Worm (Caenorhabditis elegans) whole organism, late embryonic: ENCODE measurements around the gene ubxn-3.

Experiments used
- F13H6.1 ChIP-seq: sonication (generic microtip); optimal IDR thresholded peaks from 2 replicates; lab custom pipeline; 2016; ENCODE audit warnings: missing genetic modification characterization, missing compliant biosample characterization
- K02D7.2 ChIP-seq: sonication (generic microtip); optimal IDR thresholded peaks from 2 replicates; lab custom pipeline; 2017; ENCODE audit warnings: mild to moderate bottlenecking, missing genetic modification characterization, missing compliant biosample characterization
- K09A11.1 ChIP-seq: sonication (generic microtip); optimal IDR thresholded peaks from 2 replicates; lab custom pipeline; 2017; ENCODE audit warnings: antibody characterized with exemption, mild to moderate bottlenecking, missing genetic modification characterization, missing compliant biosample characterization; ENCODE audit not compliant: insufficient read depth
- T23F11.4 ChIP-seq: fragments of 200-800 bp; sonication (Bioruptor generic); optimal IDR thresholded peaks from 2 replicates; lab custom pipeline; 2018; ENCODE audit warnings: mild to moderate bottlenecking, missing genetic modification characterization, missing compliant biosample characterization
- Y22D7AL.16 ChIP-seq: sonication (generic microtip); optimal IDR thresholded peaks from 2 replicates; lab custom pipeline; 2016; ENCODE audit warnings: missing genetic modification characterization, missing compliant biosample characterization
- ama-1 ChIP-seq: fragments of 150-350 bp; optimal IDR thresholded peaks from 2 replicates; lab custom pipeline; 2014
- ceh-14 ChIP-seq: sonication (generic microtip); optimal IDR thresholded peaks from 2 replicates; lab custom pipeline; 2016; ENCODE audit warnings: missing genotype, missing genetic modification characterization, missing compliant biosample characterization
- ceh-18 ChIP-seq: sonication (generic microtip); optimal IDR thresholded peaks from 2 replicates; lab custom pipeline; 2016; ENCODE audit warnings: missing genetic modification characterization, missing compliant biosample characterization
- ceh-19 ChIP-seq: fragments of 200-800 bp; sonication (Bioruptor generic); optimal IDR thresholded peaks from 2 replicates; lab custom pipeline; 2018; ENCODE audit warnings: mild to moderate bottlenecking, missing genetic modification characterization, missing compliant biosample characterization
- ceh-22 ChIP-seq: sonication (generic microtip); optimal IDR thresholded peaks from 2 replicates; lab custom pipeline; 2017; ENCODE audit warnings: missing biosample characterization, missing genetic modification characterization
- ceh-30 ChIP-seq: fragments of 150-350 bp; optimal IDR thresholded peaks from 2 replicates; lab custom pipeline; 2014; ENCODE audit warnings: missing biosample characterization, missing genetic modification characterization
- ceh-31 ChIP-seq: sonication (generic microtip); optimal IDR thresholded peaks from 2 replicates; lab custom pipeline; 2016; ENCODE audit warnings: missing genetic modification characterization, missing compliant biosample characterization
- ceh-45 ChIP-seq: fragments of 200-800 bp; sonication (Bioruptor generic); IDR thresholded peaks from 2 replicates; pipeline ENCODE4 v1.3.6; 2022; ENCODE audit warnings: missing genetic modification reagents, missing genetic modification characterization, missing compliant biosample characterization
- ceh-48 ChIP-seq: sonication (generic microtip); optimal IDR thresholded peaks from 2 replicates; lab custom pipeline; 2016; ENCODE audit warnings: missing genetic modification characterization, inconsistent platforms, missing compliant biosample characterization
- ceh-6 ChIP-seq: fragments of 200-800 bp; sonication (Bioruptor generic); optimal IDR thresholded peaks from 2 replicates; lab custom pipeline; 2018; ENCODE audit warnings: mild to moderate bottlenecking, missing genetic modification characterization, missing compliant biosample characterization
- dve-1 ChIP-seq: sonication (generic microtip); optimal IDR thresholded peaks from 2 replicates; lab custom pipeline; 2017; ENCODE audit warnings: antibody characterized with exemption, mild to moderate bottlenecking, missing genetic modification characterization, missing compliant biosample characterization
- elt-2 ChIP-seq: sonication (generic microtip); optimal IDR thresholded peaks from 2 replicates; lab custom pipeline; 2016; ENCODE audit warnings: missing genetic modification reagents, missing genetic modification characterization, missing compliant biosample characterization
- eyg-1 ChIP-seq: sonication (generic microtip); optimal IDR thresholded peaks from 2 replicates; lab custom pipeline; 2016; ENCODE audit warnings: missing genotype, missing genetic modification characterization, missing compliant biosample characterization
- fax-1 ChIP-seq: sonication (generic microtip); optimal IDR thresholded peaks from 2 replicates; lab custom pipeline; 2016; ENCODE audit warnings: missing genotype, missing genetic modification characterization, missing compliant biosample characterization
- fkh-6 ChIP-seq: sonication (generic microtip); optimal IDR thresholded peaks from 2 replicates; lab custom pipeline; 2016; ENCODE audit warnings: missing genetic modification characterization, missing compliant biosample characterization
- gmeb-2 ChIP-seq: sonication (generic microtip); optimal IDR thresholded peaks from 2 replicates; lab custom pipeline; 2016; ENCODE audit warnings: missing genetic modification characterization, inconsistent platforms, missing compliant biosample characterization
- hlh-13 ChIP-seq: fragments of 200-800 bp; sonication (Bioruptor generic); optimal IDR thresholded peaks from 2 replicates; lab custom pipeline; 2018; ENCODE audit warnings: mild to moderate bottlenecking, missing genetic modification characterization, missing compliant biosample characterization
- hlh-15 ChIP-seq: sonication (generic microtip); optimal IDR thresholded peaks from 2 replicates; lab custom pipeline; 2016; ENCODE audit warnings: missing genetic modification characterization, missing compliant biosample characterization
- hlh-8 ChIP-seq: sonication (generic microtip); optimal IDR thresholded peaks from 2 replicates; lab custom pipeline; 2016; ENCODE audit warnings: missing genotype, missing genetic modification characterization, missing compliant biosample characterization
- lim-6 ChIP-seq: sonication (generic microtip); optimal IDR thresholded peaks from 2 replicates; lab custom pipeline; 2016; ENCODE audit warnings: missing genetic modification characterization, missing compliant biosample characterization
- lin-11 ChIP-seq: fragments of 200-800 bp; sonication (Bioruptor generic); optimal IDR thresholded peaks from 2 replicates; lab custom pipeline; 2018; ENCODE audit warnings: mild to moderate bottlenecking, missing genetic modification characterization, missing compliant biosample characterization
- madf-2 ChIP-seq: sonication (generic microtip); optimal IDR thresholded peaks from 2 replicates; lab custom pipeline; 2017; ENCODE audit warnings: missing genetic modification characterization, missing compliant biosample characterization
- mec-3 ChIP-seq: sonication (generic microtip); optimal IDR thresholded peaks from 2 replicates; lab custom pipeline; 2016; ENCODE audit warnings: borderline replicate concordance, missing genetic modification characterization, missing compliant biosample characterization
- nfya-1 ChIP-seq: sonication (generic microtip); optimal IDR thresholded peaks from 2 replicates; lab custom pipeline; 2017; ENCODE audit warnings: missing genetic modification characterization, mild to moderate bottlenecking, missing compliant biosample characterization, antibody characterized with exemption, moderate library complexity
- nhr-11 ChIP-seq: fragments of 150-350 bp; optimal IDR thresholded peaks from 2 replicates; lab custom pipeline; 2014; ENCODE audit warnings: missing biosample characterization, missing genetic modification characterization
- nhr-232 ChIP-seq: sonication (generic microtip); optimal IDR thresholded peaks from 2 replicates; lab custom pipeline; 2016; ENCODE audit warnings: missing genetic modification characterization, missing compliant biosample characterization
- npax-4 ChIP-seq: sonication (generic microtip); optimal IDR thresholded peaks from 2 replicates; lab custom pipeline; 2016; ENCODE audit warnings: missing genetic modification characterization, missing compliant biosample characterization
- pag-3 ChIP-seq: sonication (generic microtip); optimal IDR thresholded peaks from 2 replicates; lab custom pipeline; 2016; ENCODE audit warnings: missing compliant biosample characterization, missing genetic modification characterization, borderline replicate concordance
- pha-2 ChIP-seq: sonication (generic microtip); optimal IDR thresholded peaks from 2 replicates; lab custom pipeline; 2017; ENCODE audit warnings: mild to moderate bottlenecking, missing genetic modification characterization, missing compliant biosample characterization
- pha-4 ChIP-seq: fragments of 150-350 bp; optimal IDR thresholded peaks from 2 replicates; lab custom pipeline; 2018; ENCODE audit warnings: missing biosample characterization, missing genetic modification reagents, missing genetic modification characterization
- pqm-1 ChIP-seq: sonication (generic microtip); optimal IDR thresholded peaks from 2 replicates; lab custom pipeline; 2016; ENCODE audit warnings: missing genetic modification characterization, missing compliant biosample characterization
- sdc-2 ChIP-seq: sonication (generic microtip); optimal IDR thresholded peaks from 2 replicates; lab custom pipeline; 2016; ENCODE audit warnings: missing genotype, missing genetic modification characterization, missing compliant biosample characterization
- syd-9 ChIP-seq: sonication (generic microtip); optimal IDR thresholded peaks from 2 replicates; lab custom pipeline; 2016; ENCODE audit warnings: mild to moderate bottlenecking, missing genetic modification characterization, moderate library complexity, missing compliant biosample characterization
- tbx-2 ChIP-seq: sonication (generic microtip); optimal IDR thresholded peaks from 2 replicates; lab custom pipeline; 2016; ENCODE audit warnings: missing genetic modification characterization, missing compliant biosample characterization
- tbx-7 ChIP-seq: sonication (generic microtip); optimal IDR thresholded peaks from 2 replicates; lab custom pipeline; 2016; ENCODE audit warnings: missing genotype, missing genetic modification characterization, missing compliant biosample characterization
- ttx-3 ChIP-seq: sonication (generic microtip); optimal IDR thresholded peaks from 2 replicates; lab custom pipeline; 2016; ENCODE audit warnings: missing genetic modification reagents, missing genetic modification characterization, missing compliant biosample characterization
- unc-42 ChIP-seq: sonication (generic microtip); optimal IDR thresholded peaks from 2 replicates; lab custom pipeline; 2016; ENCODE audit warnings: missing genotype, missing genetic modification characterization, missing compliant biosample characterization
- unc-55 ChIP-seq: sonication (generic microtip); optimal IDR thresholded peaks from 2 replicates; lab custom pipeline; 2017; ENCODE audit warnings: missing biosample characterization, missing genetic modification reagents, missing genetic modification characterization
- unc-86 ChIP-seq: sonication (generic microtip); optimal IDR thresholded peaks from 2 replicates; lab custom pipeline; 2016; ENCODE audit warnings: missing genetic modification characterization, missing compliant biosample characterization
- zip-5 ChIP-seq: sonication (generic microtip); optimal IDR thresholded peaks from 2 replicates; lab custom pipeline; 2016; ENCODE audit warnings: missing genetic modification characterization, missing compliant biosample characterization
- ztf-16 ChIP-seq: sonication (generic microtip); optimal IDR thresholded peaks from 2 replicates; lab custom pipeline; 2017; ENCODE audit warnings: missing genetic modification characterization, missing compliant biosample characterization

ubxn-3 gene

DNA sequence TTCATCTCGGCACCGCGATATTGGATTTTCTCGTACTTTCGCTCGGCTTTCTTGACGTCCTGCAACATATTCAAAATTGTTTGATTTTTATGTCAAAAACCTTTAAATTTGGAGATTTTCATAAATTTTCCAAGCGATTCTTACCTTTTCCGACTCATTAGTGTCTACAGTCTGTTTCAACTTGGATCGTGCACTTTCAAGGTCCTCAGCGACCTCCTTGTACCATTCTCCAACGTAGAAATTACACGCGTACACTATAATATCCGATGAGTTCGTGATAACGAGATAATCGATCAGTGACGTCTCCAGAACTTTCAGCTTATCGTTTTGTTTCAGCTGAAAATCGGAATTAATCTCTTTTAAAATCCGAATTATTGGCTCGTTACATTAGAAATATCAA is 27.3 kb upstream of the ubxn-3 start:
- TF ChIP-seq ceh-19 (GFP tag; lab: Kevin White, UChicago): no peak
- no peak for TF ChIP-seq tbx-7 (tag; lab: Kevin White, UChicago)
- TF ChIP-seq nhr-11 (tag; lab: Kevin White, UChicago): no peak
- no peak for TF ChIP-seq ztf-16 (tag; lab: Kevin White, UChicago)
- no peak for TF ChIP-seq lin-11
- TF ChIP-seq unc-86 (tag; lab: Kevin White, UChicago): no peak
- no peak for TF ChIP-seq hlh-8 (tag; lab: Kevin White, UChicago)
- no peak for TF ChIP-seq pha-2 (tag; lab: Kevin White, UChicago)
- no peak for TF ChIP-seq Y22D7AL.16 (tag; lab: Kevin White, UChicago)
- no peak for TF ChIP-seq ceh-18 (tag; lab: Kevin White, UChicago)
- TF ChIP-seq T23F11.4 (GFP tag; lab: Kevin White, UChicago): no peak
- no peak for TF ChIP-seq hlh-13 (GFP tag; lab: Kevin White, UChicago)
- TF ChIP-seq hlh-15 (tag; lab: Kevin White, UChicago): no peak
- TF ChIP-seq lim-6: no peak
- no peak for TF ChIP-seq ceh-31 (tag; lab: Kevin White, UChicago)
- no peak for TF ChIP-seq ceh-48 (tag; lab: Kevin White, UChicago)
- no peak for TF ChIP-seq K09A11.1 (tag; lab: Kevin White, UChicago)
- no peak for TF ChIP-seq mec-3 (tag; lab: Kevin White, UChicago)
- TF ChIP-seq, all 69 proteins: peak for 0

DNA sequence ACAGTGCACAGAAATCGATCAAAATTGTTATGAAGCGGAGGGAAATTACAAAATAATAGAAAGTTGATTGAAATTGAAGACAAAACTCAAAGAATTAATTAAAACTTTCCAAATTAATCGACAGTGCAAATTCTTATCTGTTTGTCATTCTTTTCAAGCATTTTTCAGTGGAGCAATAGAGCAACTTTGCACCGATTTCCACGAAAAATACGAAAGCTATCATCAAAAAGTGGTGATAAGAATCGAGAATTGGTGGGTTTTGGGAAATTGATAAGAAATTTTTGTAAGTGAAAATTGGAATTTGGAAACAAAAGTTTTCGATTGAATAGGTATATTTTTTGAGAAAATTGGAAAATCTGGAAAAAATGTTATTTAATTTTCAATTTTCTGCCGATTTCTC is 19.6 kb upstream of the ubxn-3 start:
- TF ChIP-seq elt-2 (tag; lab: Kevin White, UChicago): peak; percentile 83
- peak; percentile 24 for TF ChIP-seq pqm-1 (tag; lab: Kevin White, UChicago)
- no peak for TF ChIP-seq tbx-2 (tag; lab: Kevin White, UChicago)

DNA sequence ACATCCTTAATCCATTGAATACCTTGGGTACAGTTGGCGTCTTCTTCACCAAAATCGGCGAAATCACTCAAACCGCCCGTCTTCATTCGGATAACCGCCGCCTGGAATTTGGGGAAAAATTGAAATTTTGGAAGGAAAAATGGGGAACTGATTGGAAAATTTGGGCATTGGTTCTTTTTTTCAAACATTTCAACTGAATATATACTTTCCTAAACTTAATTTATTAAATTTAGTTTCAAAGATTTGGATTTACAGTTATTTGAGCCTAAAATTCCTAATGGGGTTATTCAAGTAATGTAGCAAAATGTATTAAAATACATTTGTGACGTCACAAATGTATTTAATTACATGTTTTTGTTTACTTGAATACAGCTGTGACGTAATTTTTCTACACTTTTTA is 17.3 kb upstream of the ubxn-3 start, which contains the start of gene laat-1:
laat-1 (minus strand) TSS at position 101 of the 400 bp plus-strand sequence.
- no peak for TF ChIP-seq fax-1 (tag; lab: Kevin White, UChicago)

ce11 chrII:232641-233040 is 12.2 kb upstream of the ubxn-3 start, which contains the start of gene Y43H11AL.1:
TSS of gene Y43H11AL.1 (minus strand) at chrII:232741.
- TF ChIP-seq syd-9 (tag; lab: Kevin White, UChicago) (no peak), dve-1 (no peak), ama-1 (lab: Kevin White, UChicago) (no peak), pha-4 (no peak), zip-5 (tag; lab: Kevin White, UChicago) (no peak), lin-11 (no peak), F13H6.1 (tag; lab: Kevin White, UChicago) (no peak), T23F11.4 (GFP tag; lab: Kevin White, UChicago) (no peak), eyg-1 (tag; lab: Kevin White, UChicago) (no peak), ceh-6 (GFP tag; lab: Kevin White, UChicago) (no peak), pag-3 (tag; lab: Kevin White, UChicago) (no peak), nhr-232 (tag; lab: Kevin White, UChicago) (no peak), ttx-3 (no peak)

DNA sequence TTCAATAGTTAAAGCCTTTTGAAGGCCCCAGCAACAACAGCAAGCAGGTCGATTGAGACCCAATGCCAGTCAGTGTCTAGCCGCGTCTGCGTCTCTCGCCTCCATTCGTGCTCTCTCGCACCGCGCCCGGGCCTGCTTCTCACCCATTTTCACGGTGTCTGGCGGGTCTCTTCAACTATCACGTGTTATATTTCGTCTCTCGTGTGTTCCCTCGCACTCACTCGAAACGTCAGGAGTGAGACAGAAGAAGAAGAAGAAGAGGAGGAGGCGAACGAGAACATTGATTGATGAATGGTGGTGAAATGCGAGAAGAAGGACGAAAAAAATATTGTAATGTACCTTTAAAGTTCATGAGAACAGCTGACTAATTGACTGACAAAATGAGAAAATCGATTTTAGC is 745 bp upstream of the ubxn-3 start:
- TF ChIP-seq nfya-1 (tag; lab: Kevin White, UChicago): peak; percentile 67
- TF ChIP-seq ztf-16 (tag; lab: Kevin White, UChicago): no peak
- no peak for TF ChIP-seq dve-1
- TF ChIP-seq pha-2 (tag; lab: Kevin White, UChicago): no peak
- TF ChIP-seq npax-4 (tag; lab: Kevin White, UChicago): no peak
- peak; percentile 64 for TF ChIP-seq tbx-2 (tag; lab: Kevin White, UChicago)
- no peak for TF ChIP-seq madf-2 (tag; lab: Kevin White, UChicago)
- no peak for TF ChIP-seq K09A11.1 (tag; lab: Kevin White, UChicago)
- TF ChIP-seq zip-5 (tag; lab: Kevin White, UChicago): no peak
- TF ChIP-seq ceh-14: no peak
- TF ChIP-seq elt-2 (tag; lab: Kevin White, UChicago): no peak
- TF ChIP-seq fkh-6 (tag; lab: Kevin White, UChicago): no peak
- no peak for TF ChIP-seq ceh-45 (GFP tag; lab: Robert Waterston, UW)
- no peak for TF ChIP-seq gmeb-2 (tag; lab: Kevin White, UChicago)
- TF ChIP-seq unc-42: peak; percentile 29
- peak; percentile 18 for TF ChIP-seq sdc-2 (tag; lab: Kevin White, UChicago)
- TF ChIP-seq K02D7.2: no peak
- TF ChIP-seq ama-1 (lab: Kevin White, UChicago): no peak
- TF ChIP-seq unc-55 (GFP tag; lab: Kevin White, UChicago): peak; percentile 83
- no peak for TF ChIP-seq ceh-22 (tag; lab: Kevin White, UChicago)
- TF ChIP-seq ceh-30: no peak
